Fruit fly (Drosophila melanogaster): ENCODE data around the gene CG18171.
A peak's percentile ranks its signal among the peaks of the same experiment; 100 is the strongest.

DNA sequence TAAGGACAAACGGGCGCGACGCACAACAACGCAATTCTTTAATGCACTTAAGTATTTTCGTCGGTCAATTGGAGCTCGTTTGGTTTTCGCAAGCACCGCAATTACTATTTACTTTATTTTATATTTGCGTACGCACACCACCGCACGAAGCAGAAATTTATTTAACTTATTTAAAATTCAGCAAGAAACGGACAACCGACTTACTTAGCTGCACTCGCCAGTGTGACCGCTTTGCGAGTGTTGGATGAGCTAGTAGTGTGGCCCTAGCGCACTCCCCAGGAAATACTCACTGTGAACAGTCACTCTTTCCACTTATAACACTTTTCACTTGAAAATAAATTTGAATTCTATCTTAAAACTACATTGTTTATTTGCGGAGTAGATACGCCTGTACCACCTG lies 7.9 kb upstream of the CG18171 start, which contains the start of gene drpr:
- TF ChIP-seq sage (GFP tag; optimal IDR thresholded peaks at IDR 0.05), result no peak
- peak; percentile 36 for TF ChIP-seq rgr (GFP tag; optimal IDR thresholded peaks at IDR 0.05)
- TF ChIP-seq pan (optimal IDR thresholded peaks at IDR 0.05), result no peak
- no peak for TF ChIP-seq Hnf4 (GFP tag; optimal IDR thresholded peaks at IDR 0.05)
- TF ChIP-seq Abd-B (GFP tag; optimal IDR thresholded peaks at IDR 0.05), result no peak
- TF ChIP-seq Mio (GFP tag; optimal IDR thresholded peaks at IDR 0.05), result no peak
- peak; percentile 43 for TF ChIP-seq br (GFP tag; optimal IDR thresholded peaks at IDR 0.05)
- TF ChIP-seq OdsH (GFP tag; optimal IDR thresholded peaks at IDR 0.05), result no peak
- TF ChIP-seq Sp1 (GFP tag; optimal IDR thresholded peaks at IDR 0.05), result peak; percentile 43
- peak; percentile 66 for TF ChIP-seq woc (GFP tag; optimal IDR thresholded peaks at IDR 0.05)
- TF ChIP-seq dmrt93B (GFP tag; optimal IDR thresholded peaks at IDR 0.05), result no peak
- TF ChIP-seq psq (GFP tag; optimal IDR thresholded peaks at IDR 0.05), result no peak
